Worm (Caenorhabditis elegans) whole organism, L4 larva: ENCODE data around the gene F32D8.4.
A peak's percentile ranks its signal among the peaks of the same experiment; 100 is the strongest.

Source experiments
- D1046.2 ChIP-seq: fragments of 200-800 bp; sonication (Bioruptor generic); IDR thresholded peaks from 2 replicates; pipeline ENCODE4 v1.3.6; 2022; ENCODE audit warnings: missing genetic modification characterization, missing compliant biosample characterization
- F10B5.3 ChIP-seq: sonication (generic microtip); optimal IDR thresholded peaks from 2 replicates; lab custom pipeline; 2016; ENCODE audit warnings: mild to moderate bottlenecking, missing genetic modification characterization, missing compliant biosample characterization
- F37D6.2 ChIP-seq: sonication (generic microtip); optimal IDR thresholded peaks from 2 replicates; lab custom pipeline; 2016; ENCODE audit warnings: mild to moderate bottlenecking, missing genetic modification characterization, missing compliant biosample characterization
- F44E2.7 ChIP-seq: fragments of 200-800 bp; sonication (Bioruptor generic); IDR thresholded peaks from 2 replicates; pipeline ENCODE4 v2.1.2; 2022; ENCODE audit warnings: missing genetic modification characterization, missing compliant biosample characterization
- R02D3.7 ChIP-seq: fragments of 150-350 bp; sonication (generic microtip); optimal IDR thresholded peaks from 3 replicates; lab custom pipeline; 2014; ENCODE audit warnings: missing biosample characterization, missing genetic modification characterization
- T26A8.4 ChIP-seq: fragments of 200-800 bp; sonication (Bioruptor generic); IDR thresholded peaks from 2 replicates; pipeline ENCODE4 v1.3.6; 2022; ENCODE audit warnings: missing genetic modification characterization, missing compliant biosample characterization
- Y5F2A.4 ChIP-seq: fragments of 200-800 bp; sonication (Bioruptor generic); optimal IDR thresholded peaks from 2 replicates; lab custom pipeline; 2018; ENCODE audit warnings: mild to moderate bottlenecking, missing genetic modification characterization, missing compliant biosample characterization
- Y75B8A.6 ChIP-seq: fragments of 200-800 bp; sonication (Bioruptor generic); IDR thresholded peaks from 2 replicates; pipeline ENCODE4 v1.3.6; 2022; ENCODE audit warnings: missing genetic modification reagents, missing genetic modification characterization, missing compliant biosample characterization
- ZK546.5 ChIP-seq, 2 experiments: sonication (generic microtip); optimal IDR thresholded peaks; 2 replicates each; lab custom pipeline; 2017; ENCODE audit warnings: missing biosample characterization in 2 of 2, missing genetic modification characterization in 2 of 2
- ama-1 ChIP-seq: fragments of 150-350 bp; optimal IDR thresholded peaks from 2 replicates; lab custom pipeline; 2014; ENCODE audit warnings: inconsistent platforms, mixed read lengths
- ceh-28 ChIP-seq: fragments of 150-350 bp; optimal IDR thresholded peaks from 2 replicates; lab custom pipeline; 2014; ENCODE audit warnings: missing biosample characterization, missing genetic modification reagents, missing genetic modification characterization
- ceh-44 ChIP-seq: fragments of 200-800 bp; sonication (Bioruptor generic); IDR thresholded peaks from 2 replicates; pipeline ENCODE4 v1.3.6; 2022; ENCODE audit warnings: missing genetic modification reagents, missing genetic modification characterization, missing compliant biosample characterization
- cey-2 ChIP-seq: sonication (generic microtip); optimal IDR thresholded peaks from 3 replicates; lab custom pipeline; 2017; ENCODE audit warnings: missing genetic modification characterization, mild to moderate bottlenecking, missing compliant biosample characterization, antibody characterized with exemption, borderline replicate concordance; ENCODE audit not compliant: insufficient read depth
- daf-16 ChIP-seq, 3 experiments: sonication (generic microtip); optimal IDR thresholded peaks; 2 replicates each; lab custom pipeline; 2016 to 2017; ENCODE audit warnings: missing genetic modification characterization in 3 of 3, missing genetic modification reagents in 3 of 3, mild to moderate bottlenecking in 2 of 3, missing compliant biosample characterization in 2 of 3, missing biosample characterization in 1 of 3, moderate library complexity in 1 of 3
- daf-8 ChIP-seq: fragments of 200-800 bp; sonication (Bioruptor generic); IDR thresholded peaks from 2 replicates; pipeline ENCODE4 v1.3.6; 2022; ENCODE audit warnings: missing genetic modification characterization, missing compliant biosample characterization
- dpl-1 ChIP-seq: fragments of 150-350 bp; optimal IDR thresholded peaks from 2 replicates; lab custom pipeline; 2014; ENCODE audit warnings: missing biosample characterization, missing genetic modification reagents, missing genetic modification characterization
- dve-1 ChIP-seq: sonication (generic microtip); optimal IDR thresholded peaks from 2 replicates; lab custom pipeline; 2017; ENCODE audit warnings: antibody characterized with exemption, mild to moderate bottlenecking, missing genetic modification characterization, missing compliant biosample characterization; ENCODE audit not compliant: insufficient read depth
- egl-27 ChIP-seq: sonication (generic microtip); optimal IDR thresholded peaks from 3 replicates; lab custom pipeline; 2017; ENCODE audit warnings: missing biosample characterization, missing genetic modification reagents, missing genetic modification characterization
- hif-1 ChIP-seq, 2 experiments: sonication (generic microtip); optimal IDR thresholded peaks; 2 replicates each; lab custom pipeline; 2016 to 2017; ENCODE audit warnings: missing compliant biosample characterization in 2 of 2, missing genetic modification characterization in 2 of 2, missing genetic modification reagents in 2 of 2, missing genotype in 2 of 2, mild to moderate bottlenecking in 1 of 2
- hlh-11 ChIP-seq: fragments of 200-800 bp; sonication (Bioruptor generic); optimal IDR thresholded peaks from 2 replicates; lab custom pipeline; 2018; ENCODE audit warnings: mild to moderate bottlenecking, missing genetic modification characterization, missing compliant biosample characterization
- hmg-1.1 ChIP-seq: fragments of 200-800 bp; sonication (Bioruptor generic); IDR thresholded peaks from 2 replicates; pipeline ENCODE4 v1.3.6; 2022; ENCODE audit warnings: missing genetic modification reagents, missing genetic modification characterization, missing compliant biosample characterization
- jun-1 ChIP-seq: fragments of 150-350 bp; optimal IDR thresholded peaks from 2 replicates; lab custom pipeline; 2014; ENCODE audit warnings: missing biosample characterization, missing genetic modification reagents, missing genetic modification characterization
- lin-1 ChIP-seq: fragments of 200-800 bp; sonication (Bioruptor generic); IDR thresholded peaks from 2 replicates; pipeline ENCODE4 v1.3.6; 2022; ENCODE audit warnings: missing genetic modification reagents, missing genetic modification characterization, missing compliant biosample characterization
- lin-13 ChIP-seq: fragments of 150-350 bp; optimal IDR thresholded peaks from 2 replicates; lab custom pipeline; 2014; ENCODE audit warnings: missing biosample characterization, missing genetic modification reagents, missing genetic modification characterization
- lin-15B ChIP-seq: fragments of 150-350 bp; sonication (generic microtip); optimal IDR thresholded peaks from 3 replicates; lab custom pipeline; 2014; ENCODE audit warnings: missing biosample characterization, missing genetic modification characterization
- lir-3 ChIP-seq: sonication (generic microtip); optimal IDR thresholded peaks from 2 replicates; lab custom pipeline; 2016; ENCODE audit warnings: mild to moderate bottlenecking, missing genetic modification characterization, missing compliant biosample characterization
- madf-5 ChIP-seq, 2 experiments: fragments of 200-800 bp; sonication (Bioruptor generic); IDR thresholded peaks; 2 replicates each; pipeline ENCODE4 v1.3.6; 2022; ENCODE audit warnings: missing compliant biosample characterization in 2 of 2, missing genetic modification characterization in 2 of 2
- mdl-1 ChIP-seq, 2 experiments: fragments of 150-350 bp in 1 of 2; sonication (generic microtip) in 1 of 2; optimal IDR thresholded peaks; 2 replicates each; lab custom pipeline; 2014 to 2017; ENCODE audit warnings: missing biosample characterization in 2 of 2, missing genetic modification characterization in 2 of 2
- mdt-29 ChIP-seq: fragments of 200-800 bp; sonication (Bioruptor generic); IDR thresholded peaks from 2 replicates; pipeline ENCODE4 v1.3.6; 2022; ENCODE audit warnings: missing genetic modification reagents, missing genetic modification characterization, missing compliant biosample characterization
- mep-1 ChIP-seq: fragments of 150-350 bp; sonication (generic microtip); optimal IDR thresholded peaks from 3 replicates; lab custom pipeline; 2014; ENCODE audit warnings: missing biosample characterization, missing genetic modification characterization
- mes-2 ChIP-seq: sonication (generic microtip); optimal IDR thresholded peaks from 2 replicates; lab custom pipeline; 2016; ENCODE audit warnings: missing genotype, mild to moderate bottlenecking, missing genetic modification characterization, missing compliant biosample characterization; ENCODE audit not compliant: poor library complexity, severe bottlenecking
- mxl-2 ChIP-seq: fragments of 200-800 bp; sonication (Bioruptor generic); conservative IDR thresholded peaks from 2 replicates; pipeline ENCODE4 v1.3.6; 2022; ENCODE audit warnings: missing genetic modification reagents, missing genetic modification characterization, missing compliant biosample characterization
- mxl-3 ChIP-seq: fragments of 200-800 bp; sonication (Bioruptor generic); optimal IDR thresholded peaks from 2 replicates; lab custom pipeline; 2018; ENCODE audit warnings: mild to moderate bottlenecking, missing genetic modification characterization, missing compliant biosample characterization
- nhr-102 ChIP-seq: sonication (generic microtip); optimal IDR thresholded peaks from 2 replicates; lab custom pipeline; 2016; ENCODE audit warnings: mild to moderate bottlenecking, missing genetic modification characterization, moderate library complexity, missing compliant biosample characterization
- nhr-11 ChIP-seq: fragments of 150-350 bp; optimal IDR thresholded peaks from 2 replicates; lab custom pipeline; 2014; ENCODE audit warnings: missing biosample characterization, missing genetic modification characterization
- nhr-28 ChIP-seq: fragments of 150-350 bp; optimal IDR thresholded peaks from 2 replicates; lab custom pipeline; 2014; ENCODE audit warnings: missing biosample characterization, missing genetic modification characterization
- nhr-41 ChIP-seq: fragments of 200-800 bp; sonication (Bioruptor generic); IDR thresholded peaks from 2 replicates; pipeline ENCODE4 v1.3.6; 2022; ENCODE audit warnings: missing genetic modification reagents, missing genetic modification characterization, missing compliant biosample characterization
- nhr-42 ChIP-seq: fragments of 200-800 bp; sonication (Bioruptor generic); IDR thresholded peaks from 2 replicates; pipeline ENCODE4 v1.3.6; 2022; ENCODE audit warnings: missing genetic modification characterization, missing compliant biosample characterization
- nhr-6 ChIP-seq: fragments of 150-350 bp; optimal IDR thresholded peaks from 2 replicates; lab custom pipeline; 2014; ENCODE audit warnings: missing biosample characterization, missing genetic modification characterization
- pha-4 ChIP-seq, 2 experiments: fragments of 150-350 bp in 1 of 2; fragments of 200-800 bp in 1 of 2; sonication (Bioruptor generic) in 1 of 2; IDR thresholded peaks in 1 of 2; optimal IDR thresholded peaks in 1 of 2; 2 replicates each; pipeline versions ENCODE4 v1.3.6 to Lab custom; 2014 to 2022; ENCODE audit warnings: missing genetic modification characterization in 2 of 2, missing genetic modification reagents in 2 of 2, missing biosample characterization in 1 of 2, missing compliant biosample characterization in 1 of 2
- rbr-2 ChIP-seq: sonication (generic microtip); optimal IDR thresholded peaks from 2 replicates; lab custom pipeline; 2016; ENCODE audit warnings: missing genotype, missing genetic modification characterization, missing compliant biosample characterization
- set-16 ChIP-seq: fragments of 200-800 bp; sonication (Bioruptor generic); IDR thresholded peaks from 2 replicates; pipeline ENCODE4 v1.3.6; 2022; ENCODE audit warnings: missing genetic modification reagents, missing genetic modification characterization, missing compliant biosample characterization
- snpc-4 ChIP-seq: fragments of 150-350 bp; optimal IDR thresholded peaks from 2 replicates; lab custom pipeline; 2014; ENCODE audit warnings: missing biosample characterization, missing genetic modification characterization
- spr-3 ChIP-seq: fragments of 200-800 bp; sonication (Bioruptor generic); optimal IDR thresholded peaks from 2 replicates; lab custom pipeline; 2018; ENCODE audit warnings: mild to moderate bottlenecking, missing genetic modification characterization, missing compliant biosample characterization
- unc-39 ChIP-seq: sonication (generic microtip); optimal IDR thresholded peaks from 2 replicates; lab custom pipeline; 2017; ENCODE audit warnings: missing biosample characterization, missing genetic modification characterization
- zfp-2 ChIP-seq: sonication (generic microtip); optimal IDR thresholded peaks from 2 replicates; lab custom pipeline; 2016; ENCODE audit warnings: mild to moderate bottlenecking, missing genetic modification characterization, missing compliant biosample characterization
- zfp-3 ChIP-seq: fragments of 200-800 bp; sonication (Bioruptor generic); conservative IDR thresholded peaks from 2 replicates; pipeline ENCODE4 v1.3.6; 2022; ENCODE audit warnings: missing genetic modification reagents, missing genetic modification characterization, missing compliant biosample characterization
- zip-11 ChIP-seq: fragments of 200-800 bp; sonication (Bioruptor generic); IDR thresholded peaks from 2 replicates; pipeline ENCODE4 v1.3.6; 2022; ENCODE audit warnings: missing genetic modification characterization, missing compliant biosample characterization
- ztf-7 ChIP-seq: fragments of 150-350 bp; optimal IDR thresholded peaks from 2 replicates; lab custom pipeline; 2014; ENCODE audit warnings: missing biosample characterization, missing genetic modification characterization

The F32D8.4 gene

DNA sequence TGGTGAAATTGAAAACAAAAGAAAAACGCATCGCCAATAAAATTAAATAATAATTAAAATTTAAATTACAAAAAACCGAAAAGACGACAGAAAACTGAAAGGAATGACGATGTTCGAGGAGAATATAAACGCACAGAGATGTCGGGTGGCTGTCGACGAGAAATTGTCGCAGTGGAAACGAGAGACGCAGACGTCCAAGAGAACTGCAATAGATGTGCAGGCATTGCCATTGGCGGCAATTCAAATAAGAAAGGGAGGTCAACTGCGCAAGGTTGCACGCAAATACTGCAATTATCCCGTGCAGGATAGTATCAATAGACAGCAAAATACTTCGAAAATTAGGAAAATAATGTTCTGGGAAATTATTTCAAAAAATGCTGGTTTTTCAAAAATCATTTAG lies 3.8 kb upstream of the F32D8.4 start (continued):
- peak; percentile 67 to 94 for TF ChIP-seq hif-1 (tag; optimal IDR thresholded peaks at IDR 0.05; lab: Kevin White, UChicago)
- TF ChIP-seq unc-39: peak; percentile 13
- TF ChIP-seq zip-11: 0 out of 2 replicates have a peak, but pooled peaks have one; percentile 12
- peak; percentile 12 for TF ChIP-seq egl-27 (tag; lab: Kevin White, UChicago)
- peak; percentile 75 for TF ChIP-seq ama-1 (lab: Kevin White, UChicago)
- TF ChIP-seq pha-4 (GFP tag; IDR thresholded peaks at IDR 0.05; lab: Robert Waterston, UW): peak; percentile 98
- peak; percentile 99 for TF ChIP-seq pha-4 (tag; optimal IDR thresholded peaks at IDR 0.05; lab: Kevin White, UChicago)
- TF ChIP-seq snpc-4 (tag; lab: Kevin White, UChicago): peak; percentile 8
- peak; percentile 99 for TF ChIP-seq mep-1 (tag; lab: Kevin White, UChicago)
- TF ChIP-seq zfp-3 (GFP tag; lab: Robert Waterston, UW): peak; percentile 98
- TF ChIP-seq daf-16 (GFP tag; optimal IDR thresholded peaks at IDR 0.05; lab: Kevin White, UChicago): peak; percentile 93 to 95
- peak; percentile 81 for TF ChIP-seq daf-16 (tag; optimal IDR thresholded peaks at IDR 0.05; lab: Kevin White, UChicago)
- TF ChIP-seq D1046.2: peak; percentile 96
- TF ChIP-seq lir-3 (tag; lab: Kevin White, UChicago): peak; percentile 67
- TF ChIP-seq nhr-11: peak; percentile 98
- TF ChIP-seq T26A8.4 (GFP tag; lab: Robert Waterston, UW): peak; percentile 98
- peak; percentile 94 for TF ChIP-seq F37D6.2 (tag; lab: Kevin White, UChicago)
- peak; percentile 99 for TF ChIP-seq nhr-6 (tag; lab: Kevin White, UChicago)
- peak; percentile 68 to 85 for TF ChIP-seq mdl-1 (tag; optimal IDR thresholded peaks at IDR 0.05; lab: Kevin White, UChicago)
- peak; percentile 67 for TF ChIP-seq Y5F2A.4 (GFP tag; lab: Kevin White, UChicago)
- TF ChIP-seq dve-1 (tag; lab: Kevin White, UChicago): peak; percentile 99
- peak; percentile 23 for TF ChIP-seq cey-2 (tag; lab: Kevin White, UChicago)
- peak; percentile 97 for TF ChIP-seq lin-1 (GFP tag; lab: Robert Waterston, UW)
- peak; percentile 99 for TF ChIP-seq hlh-11
- TF ChIP-seq mxl-3 (GFP tag; lab: Kevin White, UChicago): peak; percentile 97
- no peak for TF ChIP-seq daf-8 (GFP tag; lab: Robert Waterston, UW)
- peak; percentile 93 for TF ChIP-seq lin-15B
- TF ChIP-seq mxl-2 (GFP tag; lab: Robert Waterston, UW): peak; percentile 83
- TF ChIP-seq R02D3.7 (tag; lab: Kevin White, UChicago): peak; percentile 1
- peak; percentile 94 for TF ChIP-seq spr-3 (GFP tag; lab: Kevin White, UChicago)
- peak; percentile 94 for TF ChIP-seq zfp-2
- TF ChIP-seq mdt-29 (GFP tag; lab: Robert Waterston, UW): peak; percentile 97
- TF ChIP-seq nhr-42 (GFP tag; lab: Robert Waterston, UW): peak; percentile 97
- peak; percentile 97 for TF ChIP-seq nhr-28 (tag; lab: Kevin White, UChicago)
- peak; percentile 93 for TF ChIP-seq jun-1 (tag; lab: Kevin White, UChicago)
- TF ChIP-seq F10B5.3: peak; percentile 93
- TF ChIP-seq ztf-7 (tag; lab: Kevin White, UChicago): peak; percentile 92
- TF ChIP-seq dpl-1 (GFP tag; lab: Kevin White, UChicago): peak; percentile 100
- TF ChIP-seq rbr-2 (tag; lab: Kevin White, UChicago): peak; percentile 98
- peak; percentile 97 for TF ChIP-seq nhr-41
- TF ChIP-seq hmg-1.1: peak; percentile 95
- peak; percentile 96 for TF ChIP-seq lin-13 (GFP tag; lab: Kevin White, UChicago)
- peak; percentile 98 for TF ChIP-seq Y75B8A.6 (GFP tag; lab: Robert Waterston, UW)
- 0 out of 2 replicates have a peak, but pooled peaks have one; percentile 35 for TF ChIP-seq F44E2.7 (GFP tag; lab: Robert Waterston, UW)
- no peak for TF ChIP-seq ceh-28 (tag; lab: Kevin White, UChicago)
- TF ChIP-seq set-16: peak; percentile 68
- TF ChIP-seq mes-2 (tag; lab: Kevin White, UChicago): peak; percentile 99
- peak; percentile 98 for TF ChIP-seq nhr-102 (tag; lab: Kevin White, UChicago)
- peak; percentile 97 to 100 for TF ChIP-seq ZK546.5 (tag; optimal IDR thresholded peaks at IDR 0.05; lab: Kevin White, UChicago)
- TF ChIP-seq madf-5 (GFP tag; IDR thresholded peaks at IDR 0.05; lab: Robert Waterston, UW): peak; percentile 84 to 88
- peak; percentile 88 for TF ChIP-seq ceh-44 (GFP tag; lab: Robert Waterston, UW)
